Worm (Caenorhabditis elegans): ENCODE results near the gene D1005.10.

Gene D1005.10

ce11 chrX:1495980-1496379 lies 10.0 kb upstream of the D1005.10 start:
- TF ChIP-seq ceh-16 (tag; optimal IDR thresholded peaks at IDR 0.05), result no peak
- TF ChIP-seq elt-3 (tag; optimal IDR thresholded peaks at IDR 0.05), result no peak
- no peak for TF ChIP-seq nhr-23 (tag; optimal IDR thresholded peaks at IDR 0.05)
- TF ChIP-seq ztf-11 (tag; optimal IDR thresholded peaks at IDR 0.05), result no peak
- TF ChIP-seq nhr-76 (tag; optimal IDR thresholded peaks at IDR 0.05), result no peak
- no peak for TF ChIP-seq egl-5 (tag; optimal IDR thresholded peaks at IDR 0.05)
- TF ChIP-seq eor-1 (tag; optimal IDR thresholded peaks at IDR 0.05), result no peak
- TF ChIP-seq jun-1 (tag; optimal IDR thresholded peaks at IDR 0.05), result no peak
- TF ChIP-seq ceh-9 (tag; optimal IDR thresholded peaks at IDR 0.05), result no peak
- TF ChIP-seq pha-4 (tag; optimal IDR thresholded peaks at IDR 0.05), result no peak
- TF ChIP-seq fos-1 (tag; optimal IDR thresholded peaks at IDR 0.05), result no peak
- no peak for TF ChIP-seq nhr-67 (tag; optimal IDR thresholded peaks at IDR 0.05)
- no peak for TF ChIP-seq lsy-12 (tag; optimal IDR thresholded peaks at IDR 0.05)
- no peak for TF ChIP-seq aly-2 (tag; optimal IDR thresholded peaks at IDR 0.05)
- no peak for TF ChIP-seq elt-1 (tag; optimal IDR thresholded peaks at IDR 0.05)
- TF ChIP-seq fkh-10 (GFP tag; optimal IDR thresholded peaks at IDR 0.05), result no peak
- no peak for TF ChIP-seq nhr-11 (tag; optimal IDR thresholded peaks at IDR 0.05)
- no peak for TF ChIP-seq zag-1 (tag; optimal IDR thresholded peaks at IDR 0.05)

- TF ChIP-seq ceh-82 (tag; optimal IDR thresholded peaks at IDR 0.05) (no peak), ceh-16 (tag; optimal IDR thresholded peaks at IDR 0.05) (no peak), nhr-67 (tag; optimal IDR thresholded peaks at IDR 0.05) (no peak), elt-1 (tag; optimal IDR thresholded peaks at IDR 0.05) (no peak), lin-39 (tag; optimal IDR thresholded peaks at IDR 0.05) (no peak), ama-1 (optimal IDR thresholded peaks at IDR 0.05) (no peak), egl-27 (tag; optimal IDR thresholded peaks at IDR 0.05) (no peak)
Measured at ce11 chrX:1494256-1494655, 8.3 kb upstream of the D1005.10 start, which contains the start of gene F09E10.5. Gene F09E10.5 (minus strand): TSS chrX:1494356.

ce11 chrX:1492174-1492573 lies 6.2 kb upstream of the D1005.10 start:
- TF ChIP-seq nhr-23 (tag; optimal IDR thresholded peaks at IDR 0.05) (peak; percentile 27), elt-3 (tag; optimal IDR thresholded peaks at IDR 0.05) (no peak), tbx-2 (tag; optimal IDR thresholded peaks at IDR 0.05) (no peak), ZK546.5 (tag; optimal IDR thresholded peaks at IDR 0.05) (no peak)

DNA sequence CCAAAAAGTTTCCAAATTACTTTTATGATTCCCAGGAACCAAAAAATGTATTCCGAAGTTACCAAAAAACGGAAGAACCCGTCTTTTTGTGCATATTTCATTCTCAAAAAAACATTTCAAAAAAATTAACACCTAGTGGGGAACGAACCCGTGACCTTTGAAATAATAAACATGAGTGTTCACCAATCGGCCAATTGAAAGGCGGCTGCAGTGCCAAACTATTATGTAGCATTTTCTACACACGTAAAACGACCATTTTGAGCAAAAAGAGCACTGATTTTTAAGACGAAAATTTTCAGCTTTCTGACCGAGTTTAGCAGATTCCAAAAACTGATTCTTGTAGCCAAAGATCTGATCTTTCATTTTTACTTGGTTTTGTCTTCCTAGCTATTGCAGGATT lies 5.1 kb upstream of the D1005.10 start:
- TF ChIP-seq nhr-25 (tag; optimal IDR thresholded peaks at IDR 0.05) (no peak), ceh-9 (tag; optimal IDR thresholded peaks at IDR 0.05) (no peak), pqm-1 (tag; optimal IDR thresholded peaks at IDR 0.05) (no peak), elt-3 (tag; optimal IDR thresholded peaks at IDR 0.05) (no peak), fos-1 (tag; optimal IDR thresholded peaks at IDR 0.05) (no peak), nhr-237 (tag; optimal IDR thresholded peaks at IDR 0.05) (no peak), unc-62 (GFP tag; optimal IDR thresholded peaks at IDR 0.05) (no peak), hmg-11 (tag; optimal IDR thresholded peaks at IDR 0.05) (no peak), ztf-4 (tag; optimal IDR thresholded peaks at IDR 0.05) (no peak), nhr-76 (tag; optimal IDR thresholded peaks at IDR 0.05) (no peak), jun-1 (tag; optimal IDR thresholded peaks at IDR 0.05) (no peak)

DNA sequence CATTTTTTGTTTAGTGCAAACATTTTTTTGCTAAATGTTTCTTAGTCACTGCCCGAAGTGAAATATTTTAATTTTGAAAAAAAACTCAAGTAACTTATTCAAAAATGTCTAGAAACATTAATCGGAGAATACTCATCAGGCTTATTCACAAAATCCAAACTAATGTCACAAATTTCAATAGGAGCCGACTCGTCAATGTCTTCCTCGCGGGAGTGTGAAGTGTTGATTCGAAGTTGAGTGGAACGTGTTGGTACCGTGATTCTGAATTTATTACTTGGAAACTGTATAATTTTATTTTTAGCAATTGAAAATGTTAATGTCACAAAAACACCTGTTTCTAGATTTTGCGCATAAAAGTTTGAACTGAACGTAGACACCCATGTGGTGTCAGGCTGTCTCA lies 3.6 kb upstream of the D1005.10 start:
- TF ChIP-seq lsy-12 (tag; optimal IDR thresholded peaks at IDR 0.05), result peak; percentile 10
- TF ChIP-seq ztf-11 (tag; optimal IDR thresholded peaks at IDR 0.05), result no peak

DNA sequence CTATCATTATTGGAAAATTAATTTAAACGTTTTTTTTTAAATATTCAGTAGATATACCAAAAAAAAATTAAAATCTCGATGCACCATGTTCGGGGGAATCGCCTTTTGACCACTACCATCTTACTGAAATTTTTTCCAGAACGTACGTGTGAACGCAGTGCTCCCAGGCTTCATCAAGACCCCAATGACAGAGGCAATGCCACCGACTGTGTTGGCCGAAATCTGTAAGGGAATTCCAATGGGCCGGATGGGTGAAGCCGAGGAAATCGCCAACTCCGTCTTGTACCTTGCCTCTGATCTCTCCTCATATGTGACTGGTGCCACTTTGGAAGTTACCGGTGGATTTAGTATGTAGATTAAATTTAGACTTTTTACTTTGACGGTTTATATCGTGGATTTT lies 2.8 kb upstream of the D1005.10 start:
- TF ChIP-seq lsy-12 (tag; optimal IDR thresholded peaks at IDR 0.05) (peak; percentile 19), lin-39 (tag; optimal IDR thresholded peaks at IDR 0.05) (no peak)

- no peak for TF ChIP-seq elt-1 (tag; optimal IDR thresholded peaks at IDR 0.05)
- TF ChIP-seq unc-62 (GFP tag; optimal IDR thresholded peaks at IDR 0.05), result no peak
- TF ChIP-seq aly-2 (tag; optimal IDR thresholded peaks at IDR 0.05), result no peak
- TF ChIP-seq nhr-12 (tag; optimal IDR thresholded peaks at IDR 0.05), result no peak
- TF ChIP-seq snpc-4 (tag; optimal IDR thresholded peaks at IDR 0.05), result no peak
- TF ChIP-seq tbx-2 (tag; optimal IDR thresholded peaks at IDR 0.05), result no peak
Measured at ce11 chrX:1487096-1487495, 1.1 kb upstream of the D1005.10 start.
